Worm (Caenorhabditis elegans) whole organism, midembryonic: Measurements from ENCODE around the gene dyf-7.

Source experiments
- T22C8.4 ChIP-seq: fragments of 200-800 bp; sonication (Bioruptor generic); IDR thresholded peaks from 2 replicates; pipeline ENCODE4 v1.3.6; 2022; ENCODE audit warnings: missing genetic modification characterization, missing compliant biosample characterization
- cog-1 ChIP-seq: sonication (generic microtip); optimal IDR thresholded peaks from 2 replicates; lab custom pipeline; 2016; ENCODE audit warnings: missing genetic modification characterization, missing compliant biosample characterization
- flt-1 ChIP-seq: fragments of 200-800 bp; sonication (Bioruptor generic); IDR thresholded peaks from 2 replicates; pipeline ENCODE4 v1.3.6; 2022; ENCODE audit warnings: missing genetic modification characterization, missing compliant biosample characterization
- klf-2 ChIP-seq: fragments of 200-800 bp; sonication (Bioruptor generic); conservative IDR thresholded peaks from 2 replicates; pipeline ENCODE4 v1.3.6; 2022; ENCODE audit warnings: missing genetic modification reagents, missing genetic modification characterization, missing compliant biosample characterization
- med-1 ChIP-seq: sonication (generic microtip); optimal IDR thresholded peaks from 2 replicates; lab custom pipeline; 2017; ENCODE audit warnings: missing genetic modification characterization, mild to moderate bottlenecking, missing compliant biosample characterization, antibody characterized with exemption, missing genetic modification reagents; ENCODE audit not compliant: insufficient read depth
- ref-1 ChIP-seq: fragments of 200-800 bp; sonication (Bioruptor generic); conservative IDR thresholded peaks from 2 replicates; pipeline ENCODE4 v1.3.6; 2022; ENCODE audit warnings: missing genetic modification reagents, missing genetic modification characterization, missing compliant biosample characterization
- tab-1 ChIP-seq: fragments of 200-800 bp; sonication (Bioruptor generic); IDR thresholded peaks from 2 replicates; pipeline ENCODE4 v1.3.6; 2022; ENCODE audit warnings: missing genetic modification characterization, missing compliant biosample characterization
- ztf-23 ChIP-seq: fragments of 200-800 bp; sonication (Bioruptor generic); IDR thresholded peaks from 2 replicates; pipeline ENCODE4 v1.3.6; 2022; ENCODE audit warnings: missing genetic modification reagents, missing genetic modification characterization, missing compliant biosample characterization
- ztf-29 ChIP-seq: fragments of 200-800 bp; sonication (Bioruptor generic); IDR thresholded peaks from 2 replicates; pipeline ENCODE4 v1.3.6; 2022; ENCODE audit warnings: missing genetic modification reagents, missing genetic modification characterization, missing compliant biosample characterization

Gene dyf-7

DNA sequence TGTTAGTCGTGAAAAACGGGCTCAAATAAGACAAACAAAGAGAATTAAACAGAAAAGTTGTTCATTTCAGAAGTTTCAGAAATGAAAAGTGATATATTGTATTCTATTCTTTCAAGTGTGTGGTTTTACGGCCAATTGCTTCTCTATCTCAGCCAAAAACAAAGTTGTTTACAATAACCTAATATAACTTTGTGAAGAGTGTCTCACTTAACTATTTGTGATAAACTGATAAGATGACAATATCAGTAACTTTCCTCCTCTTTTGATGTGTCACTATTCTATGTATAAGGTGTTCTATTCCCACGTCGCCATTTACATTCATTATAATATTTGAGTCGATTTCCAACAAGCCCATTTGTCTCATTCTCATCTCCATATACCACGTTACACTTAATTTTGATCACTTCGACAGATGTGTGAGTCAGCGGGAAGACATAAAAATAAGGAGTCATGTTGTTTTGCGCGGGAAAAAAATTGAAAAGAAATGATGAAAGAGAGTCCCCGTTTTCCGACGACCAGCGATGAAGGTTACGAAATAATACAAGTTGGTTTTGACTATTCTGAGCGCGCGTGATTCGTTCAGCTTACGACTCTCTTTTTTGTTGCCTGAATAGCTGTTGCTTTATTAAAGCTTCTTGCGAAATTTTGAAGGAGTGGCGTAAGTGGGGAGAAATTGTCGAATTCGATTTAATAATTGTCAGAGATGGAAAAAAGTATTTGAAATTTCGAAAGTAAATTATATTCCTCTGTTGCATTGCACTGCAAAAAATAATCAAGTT, 7.0 kb downstream of the dyf-7 start:
- TF ChIP-seq ztf-23 (GFP tag; lab: Robert Waterston, UW) = no peak
- TF ChIP-seq flt-1 = no peak
- TF ChIP-seq tab-1 (GFP tag; lab: Robert Waterston, UW) = no peak
- no peak for TF ChIP-seq cog-1 (tag; lab: Kevin White, UChicago)
- no peak for TF ChIP-seq T22C8.4
- no peak for TF ChIP-seq ztf-29 (GFP tag; lab: Robert Waterston, UW)
- no peak for TF ChIP-seq klf-2 (GFP tag; lab: Robert Waterston, UW)
- TF ChIP-seq med-1 (GFP tag; lab: Kevin White, UChicago) = no peak
- no peak for TF ChIP-seq ref-1

ce11 chrX:9706084-9706483, 7.6 kb downstream of the dyf-7 start, which contains the start of gene F15G9.1:
F15G9.1 (plus strand) TSS chrX:9706384.
- TF ChIP-seq flt-1 (no peak), ref-1 (no peak), ztf-29 (GFP tag; lab: Robert Waterston, UW) (no peak), T22C8.4 (no peak), cog-1 (tag; lab: Kevin White, UChicago) (no peak), tab-1 (GFP tag; lab: Robert Waterston, UW) (no peak), med-1 (GFP tag; lab: Kevin White, UChicago) (no peak), ztf-23 (GFP tag; lab: Robert Waterston, UW) (no peak), klf-2 (GFP tag; lab: Robert Waterston, UW) (no peak)

ce11 chrX:9709462-9709861, 11.0 kb downstream of the dyf-7 start, which contains the start of gene F15G9.6:
F15G9.6 (plus strand) TSS chrX:9709762.
- TF ChIP-seq tab-1 (GFP tag; lab: Robert Waterston, UW) = no peak
- TF ChIP-seq ztf-23 (GFP tag; lab: Robert Waterston, UW) = no peak
- no peak for TF ChIP-seq klf-2 (GFP tag; lab: Robert Waterston, UW)
- TF ChIP-seq flt-1 = no peak
- TF ChIP-seq ref-1 = no peak
- no peak for TF ChIP-seq T22C8.4
- no peak for TF ChIP-seq med-1 (GFP tag; lab: Kevin White, UChicago)
- TF ChIP-seq ztf-29 (GFP tag; lab: Robert Waterston, UW) = no peak
- TF ChIP-seq cog-1 (tag; lab: Kevin White, UChicago) = no peak

DNA sequence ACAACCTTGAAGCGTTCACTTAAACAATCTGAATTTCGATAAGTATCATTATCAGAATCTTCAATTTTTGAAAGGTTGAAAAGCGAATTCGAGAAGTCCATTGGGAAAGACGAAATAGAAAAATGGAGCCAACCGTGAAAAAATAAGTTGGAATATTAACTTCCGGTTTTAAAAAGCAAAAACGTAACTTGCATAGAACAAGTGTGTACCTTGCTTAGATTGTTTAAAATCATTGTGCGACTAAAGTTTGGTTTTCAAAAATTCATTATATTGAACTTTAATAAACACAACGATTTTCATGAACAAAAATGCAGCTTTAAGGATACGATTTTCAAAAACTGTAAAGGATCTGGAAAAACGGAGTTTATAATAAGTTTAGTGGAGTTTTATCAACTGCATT, 15.2 kb downstream of the dyf-7 start, which contains the start of gene F15G9.2:
Gene F15G9.2 (minus strand): TSS at position 101 of the 400 bp plus-strand sequence.
- TF ChIP-seq T22C8.4 (no peak), cog-1 (tag; lab: Kevin White, UChicago) (no peak), med-1 (GFP tag; lab: Kevin White, UChicago) (no peak), ztf-23 (GFP tag; lab: Robert Waterston, UW) (no peak), ref-1 (no peak), tab-1 (GFP tag; lab: Robert Waterston, UW) (no peak), klf-2 (GFP tag; lab: Robert Waterston, UW) (no peak), flt-1 (no peak), ztf-29 (GFP tag; lab: Robert Waterston, UW) (no peak)

- TF ChIP-seq tab-1 (GFP tag; lab: Robert Waterston, UW) (no peak), ztf-29 (GFP tag; lab: Robert Waterston, UW) (no peak), med-1 (GFP tag; lab: Kevin White, UChicago) (no peak), T22C8.4 (no peak), flt-1 (no peak), ref-1 (no peak), ztf-23 (GFP tag; lab: Robert Waterston, UW) (no peak), klf-2 (GFP tag; lab: Robert Waterston, UW) (no peak), cog-1 (tag; lab: Kevin White, UChicago) (no peak)
Measured at ce11 chrX:9717265-9717664, 18.8 kb downstream of the dyf-7 start, which contains the start of gene him-4. him-4 (plus strand) TSS chrX:9717565.

DNA sequence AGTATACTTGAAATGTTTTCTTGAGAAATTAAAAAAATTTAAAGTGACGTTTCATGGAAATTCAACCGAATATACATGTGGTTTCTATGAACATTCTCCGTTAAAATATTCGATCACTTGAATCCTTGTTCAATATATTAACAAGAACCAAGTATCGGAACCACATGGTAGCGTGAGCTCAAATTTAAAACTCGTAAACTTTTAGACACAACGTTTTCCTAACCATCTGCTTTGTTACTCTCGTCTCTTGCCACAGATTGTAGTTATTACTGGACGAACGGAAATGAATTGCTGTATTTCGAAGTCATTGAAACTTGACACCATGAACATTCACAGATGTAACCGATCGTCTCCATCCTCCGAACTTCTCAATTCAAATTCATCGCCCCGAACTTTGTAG, 20.6 kb downstream of the dyf-7 start:
- TF ChIP-seq tab-1 (GFP tag; lab: Robert Waterston, UW) = no peak
- TF ChIP-seq T22C8.4 = no peak

ce11 chrX:9735479-9735878, 37.0 kb downstream of the dyf-7 start:
- TF ChIP-seq flt-1 = no peak
- TF ChIP-seq cog-1 (tag; lab: Kevin White, UChicago) = no peak
- TF ChIP-seq ztf-23 (GFP tag; lab: Robert Waterston, UW) = no peak
- TF ChIP-seq T22C8.4 = no peak
- TF ChIP-seq med-1 (GFP tag; lab: Kevin White, UChicago) = no peak

- TF ChIP-seq med-1 (GFP tag; lab: Kevin White, UChicago) = no peak
- TF ChIP-seq cog-1 (tag; lab: Kevin White, UChicago) = no peak
- TF ChIP-seq ztf-23 (GFP tag; lab: Robert Waterston, UW) = 0 out of 2 replicates have a peak, but pooled peaks have one; percentile 48
- no peak for TF ChIP-seq klf-2 (GFP tag; lab: Robert Waterston, UW)
- 0 out of 2 replicates have a peak, but pooled peaks have one; percentile 35 for TF ChIP-seq flt-1
- TF ChIP-seq ztf-29 (GFP tag; lab: Robert Waterston, UW) = no peak
Measured at ce11 chrX:9737730-9738129, 39.3 kb downstream of the dyf-7 start, which contains the start of gene F15G9.5. F15G9.5 (minus strand) TSS chrX:9737888.

ce11 chrX:9742058-9742457, 43.6 kb downstream of the dyf-7 start:
- TF ChIP-seq cog-1 (tag; lab: Kevin White, UChicago) = no peak
- no peak for TF ChIP-seq tab-1 (GFP tag; lab: Robert Waterston, UW)
- TF ChIP-seq flt-1 = no peak
- TF ChIP-seq klf-2 (GFP tag; lab: Robert Waterston, UW) = no peak
- no peak for TF ChIP-seq ztf-23 (GFP tag; lab: Robert Waterston, UW)
- no peak for TF ChIP-seq med-1 (GFP tag; lab: Kevin White, UChicago)
- no peak for TF ChIP-seq T22C8.4
- no peak for TF ChIP-seq ztf-29 (GFP tag; lab: Robert Waterston, UW)
- TF ChIP-seq ref-1 = no peak
